Worm (Caenorhabditis elegans) whole organism, L4 larva: ENCODE data around the gene btb-10.
"Not testable (repeated sequence)": the region's sequence is repeated elsewhere in the genome, so short reads cannot be mapped to it uniquely, and the experiment has no call there.

Source experiments
- fos-1 ChIP-seq: fragments of 150-350 bp; optimal IDR thresholded peaks from 2 replicates; lab custom pipeline; 2014; ENCODE audit warnings: missing biosample characterization, missing genetic modification characterization
- nhr-11 ChIP-seq: fragments of 150-350 bp; optimal IDR thresholded peaks from 2 replicates; lab custom pipeline; 2014; ENCODE audit warnings: missing biosample characterization, missing genetic modification characterization
- zip-2 ChIP-seq: fragments of 150-350 bp; optimal IDR thresholded peaks from 2 replicates; lab custom pipeline; 2014; ENCODE audit warnings: missing biosample characterization, missing genetic modification characterization

Gene btb-10

ce11 chrII:1024684-1025083 is 35.9 kb downstream of the btb-10 start, which contains the start of gene btb-11:
btb-11 (minus strand) TSS chrII:1024784.
- TF ChIP-seq nhr-11, zip-2, fos-1: not testable (repeated sequence)
- TF ChIP-seq, all 104 proteins: peak for 0; not testable (repeated sequence) for 104
